Worm (Caenorhabditis elegans) whole organism, L4 larva: ENCODE measurements around the gene lgc-18.

Experiments used
- hlh-11 ChIP-seq: fragments of 200-800 bp; sonication (Bioruptor generic); optimal IDR thresholded peaks from 2 replicates; lab custom pipeline; 2018; ENCODE audit warnings: mild to moderate bottlenecking, missing genetic modification characterization, missing compliant biosample characterization
- lin-15B ChIP-seq: fragments of 150-350 bp; sonication (generic microtip); optimal IDR thresholded peaks from 3 replicates; lab custom pipeline; 2014; ENCODE audit warnings: missing biosample characterization, missing genetic modification characterization
- nhr-42 ChIP-seq: fragments of 200-800 bp; sonication (Bioruptor generic); IDR thresholded peaks from 2 replicates; pipeline ENCODE4 v1.3.6; 2022; ENCODE audit warnings: missing genetic modification characterization, missing compliant biosample characterization

DNA sequence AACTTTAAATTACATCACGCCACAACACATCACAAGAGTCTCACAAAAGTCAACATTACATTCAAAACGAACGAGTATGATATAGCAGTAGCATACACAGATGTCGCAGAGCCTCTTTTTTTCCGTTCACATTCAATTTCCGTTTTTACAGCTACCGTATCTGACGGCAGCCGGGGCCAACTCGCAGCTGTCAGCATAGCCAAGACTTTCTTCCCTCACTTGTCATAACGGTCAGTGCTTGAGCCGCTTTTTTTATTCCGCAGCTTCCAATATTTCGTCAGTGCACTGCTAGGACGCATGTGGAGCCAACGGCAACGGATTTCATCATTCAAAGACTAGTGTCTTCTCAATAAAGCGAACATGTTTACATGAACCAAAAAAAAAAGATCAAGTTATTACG, 31.4 kb upstream of the lgc-18 start:
- TF ChIP-seq nhr-42 (GFP tag; lab: Robert Waterston, UW) (no peak), lin-15B (tag; lab: Kevin White, UChicago) (no peak), hlh-11 (tag; lab: Kevin White, UChicago) (no peak)
